Worm (Caenorhabditis elegans) whole organism, young adult: ENCODE results near the gene C49F5.8.

Source experiments
- D2030.7 ChIP-seq: fragments of 200-800 bp; sonication (Bioruptor generic); IDR thresholded peaks from 2 replicates; pipeline ENCODE4 v1.3.6; 2022; ENCODE audit warnings: missing genetic modification reagents, missing genetic modification characterization, missing compliant biosample characterization
- F33H1.4 ChIP-seq: fragments of 200-800 bp; sonication (Bioruptor generic); IDR thresholded peaks from 2 replicates; pipeline ENCODE4 v1.3.6; 2022; ENCODE audit warnings: missing genetic modification reagents, missing genetic modification characterization, missing compliant biosample characterization
- F39B2.1 ChIP-seq: fragments of 200-800 bp; sonication (Bioruptor generic); IDR thresholded peaks from 2 replicates; pipeline ENCODE4 v1.3.6; 2022; ENCODE audit warnings: missing genetic modification reagents, missing genetic modification characterization, missing compliant biosample characterization
- F55B11.4 ChIP-seq: sonication (generic microtip); optimal IDR thresholded peaks from 2 replicates; lab custom pipeline; 2016; ENCODE audit warnings: missing compliant biosample characterization, missing genetic modification characterization, borderline replicate concordance; ENCODE audit not compliant: insufficient read depth
- T07F8.4 ChIP-seq: sonication (generic microtip); optimal IDR thresholded peaks from 2 replicates; lab custom pipeline; 2016; ENCODE audit warnings: mild to moderate bottlenecking, missing genetic modification characterization, moderate library complexity, missing compliant biosample characterization
- akir-1 ChIP-seq: fragments of 200-800 bp; sonication (Bioruptor generic); optimal IDR thresholded peaks from 2 replicates; lab custom pipeline; 2018; ENCODE audit warnings: mild to moderate bottlenecking, missing genetic modification characterization, moderate library complexity, missing compliant biosample characterization
- aptf-3 ChIP-seq: fragments of 200-800 bp; sonication (Bioruptor generic); IDR thresholded peaks from 2 replicates; pipeline ENCODE4 v1.3.6; 2022; ENCODE audit warnings: missing genetic modification characterization, missing compliant biosample characterization
- attf-6 ChIP-seq: fragments of 200-800 bp; sonication (Bioruptor generic); IDR thresholded peaks from 2 replicates; pipeline ENCODE4 v1.3.6; 2022; ENCODE audit warnings: missing genetic modification reagents, missing genetic modification characterization, missing compliant biosample characterization
- cebp-2 ChIP-seq: fragments of 200-800 bp; sonication (Bioruptor generic); IDR thresholded peaks from 2 replicates; pipeline ENCODE4 v1.3.6; 2022; ENCODE audit warnings: missing genetic modification characterization, missing compliant biosample characterization
- ceh-100 ChIP-seq: fragments of 200-800 bp; sonication (Bioruptor generic); IDR thresholded peaks from 2 replicates; pipeline ENCODE4 v1.3.6; 2022; ENCODE audit warnings: missing genetic modification reagents, missing genetic modification characterization, missing compliant biosample characterization
- ceh-27 ChIP-seq: fragments of 200-800 bp; sonication (Bioruptor generic); optimal IDR thresholded peaks from 2 replicates; lab custom pipeline; 2018; ENCODE audit warnings: mild to moderate bottlenecking, missing genetic modification characterization, moderate library complexity, missing compliant biosample characterization
- ceh-79 ChIP-seq: sonication (generic microtip); optimal IDR thresholded peaks from 2 replicates; lab custom pipeline; 2017; ENCODE audit warnings: mild to moderate bottlenecking, missing genetic modification characterization, missing compliant biosample characterization
- dox-1 ChIP-seq: fragments of 200-800 bp; sonication (Bioruptor generic); IDR thresholded peaks from 2 replicates; pipeline ENCODE4 v1.3.6; 2022; ENCODE audit warnings: missing genetic modification reagents, missing genetic modification characterization, missing compliant biosample characterization
- egl-18 ChIP-seq: fragments of 200-800 bp; sonication (Bioruptor generic); IDR thresholded peaks from 2 replicates; pipeline ENCODE4 v1.3.6; 2022; ENCODE audit warnings: missing genetic modification reagents, missing genetic modification characterization, missing compliant biosample characterization
- egrh-3 ChIP-seq: fragments of 200-800 bp; sonication (Bioruptor generic); IDR thresholded peaks from 2 replicates; pipeline ENCODE4 v1.3.6; 2022; ENCODE audit warnings: missing genetic modification reagents, missing genetic modification characterization, missing compliant biosample characterization
- ekl-4 ChIP-seq: fragments of 200-800 bp; sonication (Bioruptor generic); IDR thresholded peaks from 2 replicates; pipeline ENCODE4 v1.3.6; 2022; ENCODE audit warnings: missing genetic modification reagents, missing genetic modification characterization, missing compliant biosample characterization
- fkh-3 ChIP-seq: sonication (generic microtip); optimal IDR thresholded peaks from 2 replicates; lab custom pipeline; 2016; ENCODE audit warnings: mild to moderate bottlenecking, missing genetic modification characterization, missing compliant biosample characterization
- gei-17 ChIP-seq: fragments of 200-800 bp; sonication (Bioruptor generic); optimal IDR thresholded peaks from 2 replicates; lab custom pipeline; 2018; ENCODE audit warnings: mild to moderate bottlenecking, missing genetic modification characterization, missing compliant biosample characterization
- hmg-1.2 ChIP-seq: fragments of 200-800 bp; sonication (Bioruptor generic); IDR thresholded peaks from 2 replicates; pipeline ENCODE4 v1.3.6; 2022; ENCODE audit warnings: missing genetic modification reagents, missing genetic modification characterization, missing compliant biosample characterization
- hmg-20 ChIP-seq: fragments of 200-800 bp; sonication (Bioruptor generic); IDR thresholded peaks from 2 replicates; pipeline ENCODE4 v1.3.6; 2022; ENCODE audit warnings: missing genetic modification reagents, missing genetic modification characterization, missing compliant biosample characterization
- hsf-1 ChIP-seq: fragments of 200-800 bp; sonication (Bioruptor generic); IDR thresholded peaks from 2 replicates; pipeline ENCODE4 v1.3.6; 2022; ENCODE audit warnings: missing genetic modification reagents, missing genetic modification characterization, missing compliant biosample characterization
- lag-1 ChIP-seq: fragments of 200-800 bp; sonication (Bioruptor generic); IDR thresholded peaks from 2 replicates; pipeline ENCODE4 v1.3.6; 2022; ENCODE audit warnings: missing genetic modification reagents, missing genetic modification characterization, missing compliant biosample characterization
- let-526 ChIP-seq: fragments of 200-800 bp; sonication (Bioruptor generic); IDR thresholded peaks from 2 replicates; pipeline ENCODE4 v1.3.6; 2022; ENCODE audit warnings: missing genetic modification reagents, missing genetic modification characterization, missing compliant biosample characterization
- let-607 ChIP-seq, 2 experiments: fragments of 200-800 bp in 1 of 2; sonication (Bioruptor generic) in 1 of 2; sonication (generic microtip) in 1 of 2; optimal IDR thresholded peaks; 2 replicates each; lab custom pipeline; 2016 to 2018; ENCODE audit warnings: mild to moderate bottlenecking in 2 of 2, missing compliant biosample characterization in 2 of 2, missing genetic modification characterization in 2 of 2, moderate library complexity in 2 of 2, missing genotype in 1 of 2
- lin-40 ChIP-seq: sonication (generic microtip); optimal IDR thresholded peaks from 2 replicates; lab custom pipeline; 2016; ENCODE audit warnings: missing genetic modification characterization, mild to moderate bottlenecking, missing compliant biosample characterization, missing genotype, missing genetic modification reagents
- madf-10 ChIP-seq: sonication (generic microtip); optimal IDR thresholded peaks from 2 replicates; lab custom pipeline; 2016; ENCODE audit warnings: mild to moderate bottlenecking, missing genetic modification characterization, missing compliant biosample characterization
- mes-4 ChIP-seq: sonication (generic microtip); optimal IDR thresholded peaks from 2 replicates; lab custom pipeline; 2016; ENCODE audit warnings: missing genotype, missing genetic modification characterization, missing compliant biosample characterization
- mxl-1 ChIP-seq: sonication (generic microtip); optimal IDR thresholded peaks from 2 replicates; lab custom pipeline; 2016; ENCODE audit warnings: missing genetic modification characterization, missing compliant biosample characterization
- nfya-1 ChIP-seq: sonication (generic microtip); optimal IDR thresholded peaks from 2 replicates; lab custom pipeline; 2017; ENCODE audit warnings: antibody characterized with exemption, missing compliant biosample characterization, missing genetic modification characterization, borderline replicate concordance; ENCODE audit not compliant: insufficient read depth
- nfya-2 ChIP-seq: fragments of 200-800 bp; sonication (Bioruptor generic); IDR thresholded peaks from 2 replicates; pipeline ENCODE4 v1.3.6; 2022; ENCODE audit warnings: missing genetic modification reagents, missing genetic modification characterization, missing compliant biosample characterization
- nfyb-1 ChIP-seq: fragments of 200-800 bp; sonication (Bioruptor generic); IDR thresholded peaks from 2 replicates; pipeline ENCODE4 v1.3.6; 2022; ENCODE audit warnings: missing genetic modification reagents, missing genetic modification characterization, missing compliant biosample characterization
- nhr-80 ChIP-seq: sonication (generic microtip); optimal IDR thresholded peaks from 2 replicates; lab custom pipeline; 2016; ENCODE audit warnings: missing genetic modification characterization, missing compliant biosample characterization
- nhr-90 ChIP-seq: sonication (generic microtip); optimal IDR thresholded peaks from 2 replicates; lab custom pipeline; 2016; ENCODE audit warnings: missing genotype, mild to moderate bottlenecking, missing genetic modification characterization, missing compliant biosample characterization
- pbrm-1 ChIP-seq: fragments of 200-800 bp; sonication (Bioruptor generic); IDR thresholded peaks from 2 replicates; pipeline ENCODE4 v1.3.6; 2022; ENCODE audit warnings: missing genetic modification reagents, missing genetic modification characterization, missing compliant biosample characterization
- pha-4 ChIP-seq: fragments of 150-350 bp; sonication (generic microtip); optimal IDR thresholded peaks from 2 replicates; lab custom pipeline; 2014; ENCODE audit warnings: missing biosample characterization, missing genetic modification reagents, missing genetic modification characterization
- repo-1 ChIP-seq: sonication (generic microtip); optimal IDR thresholded peaks from 2 replicates; lab custom pipeline; 2017; ENCODE audit warnings: mild to moderate bottlenecking, missing genetic modification characterization, missing compliant biosample characterization
- snpc-1.3 ChIP-seq: sonication (generic microtip); optimal IDR thresholded peaks from 2 replicates; lab custom pipeline; 2017; ENCODE audit warnings: missing genetic modification characterization, mild to moderate bottlenecking, missing compliant biosample characterization, antibody characterized with exemption, moderate library complexity, missing genotype, missing genetic modification reagents; ENCODE audit not compliant: insufficient read depth
- snpc-3.4 ChIP-seq: sonication (generic microtip); optimal IDR thresholded peaks from 2 replicates; lab custom pipeline; 2017; ENCODE audit warnings: missing genetic modification characterization, mild to moderate bottlenecking, missing compliant biosample characterization, antibody characterized with exemption, moderate library complexity, missing genotype, missing genetic modification reagents
- snpc-4 ChIP-seq, 5 experiments: fragments of 150-350 bp in 1 of 5; sonication (generic microtip) in 4 of 5; optimal IDR thresholded peaks; 2 replicates each; lab custom pipeline; 2014 to 2018; ENCODE audit warnings: missing genetic modification characterization in 5 of 5, missing biosample characterization in 3 of 5, antibody characterized with exemption in 2 of 5, mild to moderate bottlenecking in 2 of 5, missing compliant biosample characterization in 2 of 5, missing genotype in 2 of 5, moderate library complexity in 2 of 5, missing genetic modification reagents in 1 of 5
- somi-1 ChIP-seq: fragments of 200-800 bp; sonication (Bioruptor generic); optimal IDR thresholded peaks from 2 replicates; lab custom pipeline; 2018; ENCODE audit warnings: mild to moderate bottlenecking, missing genetic modification characterization, missing compliant biosample characterization
- sptf-2 ChIP-seq: fragments of 200-800 bp; sonication (Bioruptor generic); optimal IDR thresholded peaks from 2 replicates; lab custom pipeline; 2018; ENCODE audit warnings: mild to moderate bottlenecking, missing genetic modification characterization, missing compliant biosample characterization
- tbp1 ChIP-seq: fragments of 200-800 bp; sonication (Bioruptor generic); optimal IDR thresholded peaks from 2 replicates; lab custom pipeline; 2018; ENCODE audit warnings: mild to moderate bottlenecking, missing genetic modification characterization, missing compliant biosample characterization
- unc-130 ChIP-seq: sonication (generic microtip); optimal IDR thresholded peaks from 2 replicates; lab custom pipeline; 2016; ENCODE audit warnings: missing genetic modification reagents, missing genetic modification characterization, missing compliant biosample characterization
- ztf-26 ChIP-seq: sonication (generic microtip); optimal IDR thresholded peaks from 2 replicates; lab custom pipeline; 2017; ENCODE audit warnings: missing genetic modification characterization, missing compliant biosample characterization
- ztf-6 ChIP-seq: fragments of 200-800 bp; sonication (Bioruptor generic); IDR thresholded peaks from 2 replicates; pipeline ENCODE4 v1.3.6; 2022; ENCODE audit warnings: missing genetic modification reagents, missing genetic modification characterization, missing compliant biosample characterization

The C49F5.8 gene

ce11 chrX:11933547-11933946, 26.4 kb upstream of the C49F5.8 start (continued):
- TF ChIP-seq nfyb-1 (GFP tag; lab: Robert Waterston, UW) (peak; percentile 67), madf-10 (tag; lab: Kevin White, UChicago) (peak; percentile 35), mxl-1 (tag; lab: Kevin White, UChicago) (peak; percentile 85)

DNA sequence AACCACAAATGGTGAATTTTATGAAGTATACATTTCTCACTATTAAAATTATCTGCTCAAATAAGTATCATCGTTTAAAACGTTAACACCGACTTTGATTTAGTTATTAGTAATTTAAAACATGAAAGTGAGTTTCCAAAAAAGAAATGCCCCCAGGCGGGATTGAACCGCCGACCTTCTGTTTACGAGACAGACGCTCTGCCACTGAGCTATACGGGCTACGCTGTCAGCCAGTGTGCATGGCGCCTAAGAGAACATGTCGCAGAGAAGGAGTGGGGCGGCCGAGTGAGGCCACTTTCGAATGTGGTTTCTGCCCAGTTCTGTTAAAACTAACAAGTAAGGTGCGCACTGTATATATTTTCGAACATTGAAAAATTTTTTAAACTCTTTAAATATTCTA, 25.0 kb upstream of the C49F5.8 start:
- TF ChIP-seq pbrm-1 (GFP tag; lab: Robert Waterston, UW) (peak; percentile 87), T07F8.4 (tag; lab: Kevin White, UChicago) (peak; percentile 25), hmg-20 (GFP tag; lab: Robert Waterston, UW) (peak; percentile 72; the same call in 1 of the 2 replicates), madf-10 (tag; lab: Kevin White, UChicago) (peak; percentile 77), hmg-1.2 (GFP tag; lab: Robert Waterston, UW) (peak; percentile 82), fkh-3 (tag; lab: Kevin White, UChicago) (peak; percentile 13), tbp1 (GFP tag; lab: Kevin White, UChicago) (peak; percentile 96), dox-1 (GFP tag; lab: Robert Waterston, UW) (peak; percentile 81; the same call in 1 of the 2 replicates), mes-4 (tag; lab: Kevin White, UChicago) (peak; percentile 59), lag-1 (GFP tag; lab: Robert Waterston, UW) (no peak), ceh-27 (GFP tag; lab: Kevin White, UChicago) (peak; percentile 69), ceh-100 (0 out of 2 replicates have a peak, but pooled peaks have one; percentile 30), cebp-2 (no peak), F33H1.4 (GFP tag; lab: Robert Waterston, UW) (no peak), unc-130 (GFP tag; lab: Kevin White, UChicago) (peak; percentile 32), egrh-3 (peak; percentile 59; the same call in 1 of the 2 replicates), ekl-4 (GFP tag; lab: Robert Waterston, UW) (peak; percentile 63), nhr-90 (tag; lab: Kevin White, UChicago) (peak; percentile 61), repo-1 (peak; percentile 5), gei-17 (GFP tag; lab: Kevin White, UChicago) (peak; percentile 89), D2030.7 (GFP tag; lab: Robert Waterston, UW) (peak; percentile 83), let-526 (GFP tag; lab: Robert Waterston, UW) (0 out of 2 replicates have a peak, but pooled peaks have one; percentile 35), lin-40 (tag; lab: Kevin White, UChicago) (peak; percentile 83), sptf-2 (GFP tag; lab: Kevin White, UChicago) (no peak), snpc-1.3 (tag; lab: Kevin White, UChicago) (peak; percentile 84), F39B2.1 (GFP tag; lab: Robert Waterston, UW) (no peak), snpc-3.4 (tag; lab: Kevin White, UChicago) (peak; percentile 58), aptf-3 (no peak), egl-18 (no peak), ceh-79 (tag; lab: Kevin White, UChicago) (no peak), attf-6 (GFP tag; lab: Robert Waterston, UW) (0 out of 2 replicates have a peak, but pooled peaks have one; percentile 12), nfya-2 (GFP tag; lab: Robert Waterston, UW) (no peak), somi-1 (GFP tag; lab: Kevin White, UChicago) (peak; percentile 68), akir-1 (GFP tag; lab: Kevin White, UChicago) (no peak), snpc-4 (GFP tag; optimal IDR thresholded peaks at IDR 0.05; lab: Kevin White, UChicago) (peak; percentile 33), snpc-4 (tag; optimal IDR thresholded peaks at IDR 0.05; lab: Kevin White, UChicago) (peak in 3 of 4 experiments; percentile 20 to 75 (median 61)), hsf-1 (GFP tag; lab: Robert Waterston, UW) (no peak), ztf-6 (GFP tag; lab: Robert Waterston, UW) (no peak), pha-4 (tag; lab: Kevin White, UChicago) (no peak), nfya-1 (tag; lab: Kevin White, UChicago) (no peak), let-607 (tag; optimal IDR thresholded peaks at IDR 0.05; lab: Kevin White, UChicago) (peak in 1 of 2 experiments; percentile 54), F55B11.4 (tag; lab: Kevin White, UChicago) (no peak), ztf-26 (tag; lab: Kevin White, UChicago) (peak; percentile 71), nhr-80 (tag; lab: Kevin White, UChicago) (peak; percentile 3)
